Fruit fly (Drosophila melanogaster): ENCODE results near the gene CG46468.
A peak's percentile ranks its signal among the peaks of the same experiment; 100 is the strongest.

CG46468 gene

dm6 chr2L:9543871-9544270 lies 21.4 kb downstream of the CG46468 start, which contains the start of gene CG13113:
TSS of gene CG13113 (plus strand) at chr2L:9544171.
- TF ChIP-seq noc (tag; optimal IDR thresholded peaks at IDR 0.05), result no peak

dm6 chr2L:9542578-9542977 lies 22.7 kb downstream of the CG46468 start, which contains the start of gene Cpr30B:
TSS of gene Cpr30B (plus strand) at chr2L:9542878.
- TF ChIP-seq noc (tag; optimal IDR thresholded peaks at IDR 0.05), result no peak

dm6 chr2L:9539988-9540573 lies 25.2 kb downstream of the CG46468 start, which contains the start of gene CG17855:
TSS of gene CG17855 (plus strand) at chr2L:9540523.
- no peak for TF ChIP-seq noc (tag; optimal IDR thresholded peaks at IDR 0.05)

- TF ChIP-seq noc (tag; optimal IDR thresholded peaks at IDR 0.05), result peak; percentile 56
Observed at dm6 chr2L:9529858-9530378, 35.3 kb downstream of the CG46468 start.

- TF ChIP-seq noc (tag; optimal IDR thresholded peaks at IDR 0.05), result no peak
Observed at dm6 chr2L:9528215-9528614, 37.0 kb downstream of the CG46468 start, which contains the start of gene CG31883. TSS of gene CG31883 (plus strand) at chr2L:9528515.

dm6 chr2L:9526518-9526917 lies 38.7 kb downstream of the CG46468 start:
- peak; percentile 55 for TF ChIP-seq noc (tag; optimal IDR thresholded peaks at IDR 0.05)

- TF ChIP-seq noc (tag; optimal IDR thresholded peaks at IDR 0.05), result peak; percentile 69
Observed at dm6 chr2L:9525719-9526118, 39.5 kb downstream of the CG46468 start.

dm6 chr2L:9524915-9525314 lies 40.3 kb downstream of the CG46468 start:
- TF ChIP-seq noc (tag; optimal IDR thresholded peaks at IDR 0.05), result no peak

dm6 chr2L:9522766-9523174 lies 42.5 kb downstream of the CG46468 start:
- no peak for TF ChIP-seq noc (tag; optimal IDR thresholded peaks at IDR 0.05)

- TF ChIP-seq noc (tag; optimal IDR thresholded peaks at IDR 0.05), result peak; percentile 92
Observed at dm6 chr2L:9520886-9521868, 44.1 kb downstream of the CG46468 start, which contains the start of gene Oatp30B. TSS of gene Oatp30B (plus strand) at chr2L:9521210.

dm6 chr2L:9513771-9514170 lies 51.5 kb downstream of the CG46468 start:
- TF ChIP-seq noc (tag; optimal IDR thresholded peaks at IDR 0.05), result no peak

dm6 chr2L:9512401-9513198 lies 52.6 kb downstream of the CG46468 start:
- TF ChIP-seq noc (tag; optimal IDR thresholded peaks at IDR 0.05), result no peak

- no peak for TF ChIP-seq noc (tag; optimal IDR thresholded peaks at IDR 0.05)
Observed at dm6 chr2L:9510429-9510828, 54.8 kb downstream of the CG46468 start.

dm6 chr2L:9509653-9510052 lies 55.6 kb downstream of the CG46468 start:
- TF ChIP-seq noc (tag; optimal IDR thresholded peaks at IDR 0.05), result no peak

- no peak for TF ChIP-seq noc (tag; optimal IDR thresholded peaks at IDR 0.05)
Observed at dm6 chr2L:9508547-9509197, 56.6 kb downstream of the CG46468 start.

Data from whole organism, larva.